Worm (Caenorhabditis elegans) whole organism, L4/young adult: ENCODE data around the gene fbxb-21.

Source experiments
- W03F9.2 ChIP-seq: fragments of 150-350 bp; optimal IDR thresholded peaks from 2 replicates; lab custom pipeline; 2014; ENCODE audit warnings: missing biosample characterization, missing genetic modification characterization
- dao-5 ChIP-seq: sonication (generic microtip); optimal IDR thresholded peaks from 2 replicates; lab custom pipeline; 2016; ENCODE audit warnings: missing genotype, missing genetic modification characterization, moderate library complexity, missing compliant biosample characterization
- him-1 ChIP-seq: sonication (generic microtip); optimal IDR thresholded peaks from 2 replicates; lab custom pipeline; 2016; ENCODE audit warnings: missing genotype, missing genetic modification reagents, missing genetic modification characterization, missing compliant biosample characterization

DNA sequence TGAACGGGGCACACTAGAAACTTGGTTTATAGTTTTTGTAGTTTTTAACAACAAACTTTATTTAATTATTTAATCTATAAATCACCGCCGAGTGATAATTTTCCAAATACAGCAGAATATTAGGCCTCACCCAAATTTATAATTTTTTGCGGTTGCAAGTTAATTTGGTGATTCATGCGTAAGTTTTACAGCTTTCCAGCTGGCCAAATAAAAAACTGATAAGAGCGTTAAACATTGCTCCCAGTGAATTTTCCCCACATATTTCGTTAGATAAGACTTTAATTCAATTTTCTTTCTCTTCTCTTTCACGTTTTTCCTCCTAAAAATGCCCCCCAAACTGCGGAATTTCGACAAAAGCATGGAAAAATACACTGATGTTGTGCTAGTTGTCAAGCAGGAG, 47.2 kb downstream of the fbxb-21 start, which contains the start of gene bath-47:
- TF ChIP-seq him-1 (tag; lab: Kevin White, UChicago): no peak
- TF ChIP-seq dao-5 (tag; lab: Kevin White, UChicago): no peak
- no peak for TF ChIP-seq W03F9.2 (tag; lab: Kevin White, UChicago)
